Worm (Caenorhabditis elegans) whole organism, mixed stage, embryonic: Measurements from ENCODE around the gene F08D12.3.

Experiments
- ceh-83 ChIP-seq: fragments of 200-800 bp; sonication (Bioruptor generic); optimal IDR thresholded peaks from 2 replicates; lab custom pipeline; 2018; ENCODE audit warnings: mild to moderate bottlenecking, missing genetic modification characterization, missing compliant biosample characterization
- lin-32 ChIP-seq: fragments of 200-800 bp; sonication (Bioruptor generic); optimal IDR thresholded peaks from 2 replicates; lab custom pipeline; 2018; ENCODE audit warnings: mild to moderate bottlenecking, missing genetic modification characterization, missing compliant biosample characterization
- lsy-2 ChIP-seq: fragments of 150-350 bp; optimal IDR thresholded peaks from 2 replicates; lab custom pipeline; 2014; ENCODE audit warnings: missing biosample characterization, missing genetic modification characterization
- mep-1 ChIP-seq: fragments of 150-350 bp; optimal IDR thresholded peaks from 2 replicates; lab custom pipeline; 2017; ENCODE audit warnings: missing biosample characterization, missing genetic modification reagents, missing genetic modification characterization, inconsistent platforms
- pha-4 ChIP-seq: fragments of 150-350 bp; optimal IDR thresholded peaks from 2 replicates; lab custom pipeline; 2018; ENCODE audit warnings: missing biosample characterization, missing genetic modification reagents, missing genetic modification characterization

ce11 chrII:2804949-2805348, 25.6 kb downstream of the F08D12.3 start:
- TF ChIP-seq ceh-83, result no peak
- no peak for TF ChIP-seq lsy-2 (tag; lab: Kevin White, UChicago)
- TF ChIP-seq lin-32 (GFP tag; lab: Kevin White, UChicago), result no peak
- TF ChIP-seq mep-1 (tag; lab: Kevin White, UChicago), result no peak
- TF ChIP-seq pha-4 (tag; lab: Kevin White, UChicago), result no peak
